Fruit fly (Drosophila melanogaster) whole organism, embryonic: ENCODE results near the gene CG12608.

ENCODE experiments used
- Asciz ChIP-seq: fragments of 200-800 bp; sonication (Bioruptor generic); optimal IDR thresholded peaks from 2 replicates; lab custom pipeline; 2017; ENCODE audit warnings: missing biosample characterization, mild to moderate bottlenecking, missing genetic modification characterization, missing genetic modification reagents
- Bgb ChIP-seq: fragments of 200-800 bp; sonication (Bioruptor generic); IDR thresholded peaks from 2 replicates; pipeline ENCODE4 v1.3.6; 2022; ENCODE audit warnings: missing biosample characterization, missing genetic modification characterization; ENCODE audit not compliant: partially characterized antibody
- C15 ChIP-seq: fragments of 200-800 bp; sonication (Bioruptor generic); IDR thresholded peaks from 3 replicates; pipeline ENCODE4 v1.3.6; 2022; ENCODE audit warnings: missing biosample characterization, missing genetic modification characterization
- CG17328 ChIP-seq: fragments of 200-800 bp; sonication (Bioruptor generic); IDR thresholded peaks from 2 replicates; pipeline ENCODE4 v1.3.6; 2022; ENCODE audit warnings: missing biosample characterization, missing genetic modification characterization
- CG17361 ChIP-seq: fragments of 200-800 bp; sonication (Bioruptor generic); IDR thresholded peaks from 3 replicates; pipeline ENCODE4 v1.3.6; 2022; ENCODE audit warnings: missing biosample characterization, missing genetic modification characterization
- CG17612 ChIP-seq: fragments of 200-800 bp; sonication (Bioruptor generic); IDR thresholded peaks from 2 replicates; pipeline ENCODE4 v1.3.6; 2022; ENCODE audit warnings: missing biosample characterization, missing genetic modification characterization
- CG17829 ChIP-seq: fragments of 200-800 bp; optimal IDR thresholded peaks from 2 replicates; lab custom pipeline; 2019; ENCODE audit warnings: missing biosample characterization, mild to moderate bottlenecking, missing genetic modification characterization, moderate library complexity
- CG30020 ChIP-seq: fragments of 200-800 bp; optimal IDR thresholded peaks from 2 replicates; lab custom pipeline; 2019; ENCODE audit warnings: missing biosample characterization, mild to moderate bottlenecking, missing genetic modification characterization, moderate library complexity
- CG4282 ChIP-seq: fragments of 200-800 bp; sonication (Bioruptor generic); optimal IDR thresholded peaks from 2 replicates; lab custom pipeline; 2016; ENCODE audit warnings: missing biosample characterization, missing genetic modification characterization
- CG4707 ChIP-seq: fragments of 200-800 bp; sonication (Bioruptor generic); optimal IDR thresholded peaks from 2 replicates; lab custom pipeline; 2018; ENCODE audit warnings: missing biosample characterization, mild to moderate bottlenecking, missing genetic modification characterization, moderate library complexity
- CG4854 ChIP-seq: fragments of 200-800 bp; sonication (Bioruptor generic); optimal IDR thresholded peaks from 2 replicates; lab custom pipeline; 2016; ENCODE audit warnings: missing biosample characterization, missing genetic modification characterization, inconsistent platforms
- CG7786 ChIP-seq: fragments of 200-800 bp; sonication (Bioruptor generic); optimal IDR thresholded peaks from 2 replicates; lab custom pipeline; 2016; ENCODE audit warnings: missing biosample characterization, missing genetic modification characterization
- CG8388 ChIP-seq: fragments of 200-800 bp; sonication (Bioruptor generic); optimal IDR thresholded peaks from 2 replicates; lab custom pipeline; 2019; ENCODE audit warnings: missing biosample characterization, mild to moderate bottlenecking, missing genetic modification characterization, moderate library complexity
- CG8924 ChIP-seq: fragments of 200-800 bp; optimal IDR thresholded peaks from 3 replicates; lab custom pipeline; 2019; ENCODE audit warnings: missing biosample characterization, mild to moderate bottlenecking, missing genetic modification characterization, moderate library complexity
- CG9727 ChIP-seq: fragments of 200-800 bp; sonication (Bioruptor generic); optimal IDR thresholded peaks from 3 replicates; lab custom pipeline; 2017; ENCODE audit warnings: missing biosample characterization, mild to moderate bottlenecking, missing genetic modification characterization
- D19B ChIP-seq: fragments of 200-800 bp; sonication (Bioruptor generic); optimal IDR thresholded peaks from 2 replicates; lab custom pipeline; 2017; ENCODE audit warnings: missing biosample characterization, mild to moderate bottlenecking, missing genetic modification characterization
- Dll ChIP-seq: fragments of 200-800 bp; sonication (Bioruptor generic); IDR thresholded peaks from 4 replicates; pipeline ENCODE4 v1.3.6; 2022; ENCODE audit warnings: missing biosample characterization, missing genetic modification characterization; ENCODE audit not compliant: partially characterized antibody
- Drgx ChIP-seq: fragments of 200-800 bp; sonication (Bioruptor generic); IDR thresholded peaks from 2 replicates; pipeline ENCODE4 v1.3.6; 2022; ENCODE audit warnings: missing biosample characterization, missing genetic modification characterization
- ERR ChIP-seq: fragments of 200-800 bp; sonication (Bioruptor generic); optimal IDR thresholded peaks from 2 replicates; lab custom pipeline; 2016; ENCODE audit warnings: missing biosample characterization, missing genetic modification characterization
- Fer2 ChIP-seq: fragments of 200-800 bp; sonication (Bioruptor generic); optimal IDR thresholded peaks from 2 replicates; lab custom pipeline; 2018; ENCODE audit warnings: missing biosample characterization, mild to moderate bottlenecking, missing genetic modification characterization, moderate library complexity
- Gsc ChIP-seq: fragments of 200-800 bp; sonication (Bioruptor generic); IDR thresholded peaks from 2 replicates; pipeline ENCODE4 v1.3.6; 2022; ENCODE audit warnings: missing biosample characterization, missing genetic modification characterization
- Max ChIP-seq: fragments of 200-800 bp; sonication (Bioruptor generic); optimal IDR thresholded peaks from 2 replicates; lab custom pipeline; 2016; ENCODE audit warnings: missing biosample characterization, mild to moderate bottlenecking, missing genetic modification characterization
- PHDP ChIP-seq: fragments of 200-800 bp; sonication (Bioruptor generic); optimal IDR thresholded peaks from 3 replicates; lab custom pipeline; 2018; ENCODE audit warnings: missing biosample characterization, mild to moderate bottlenecking, missing genetic modification characterization, moderate library complexity
- Sry-δ ChIP-seq: fragments of 200-800 bp; sonication (Bioruptor generic); optimal IDR thresholded peaks from 2 replicates; lab custom pipeline; 2016; ENCODE audit warnings: missing biosample characterization, missing genetic modification characterization
- Usf ChIP-seq: fragments of 200-800 bp; sonication (Bioruptor generic); optimal IDR thresholded peaks from 2 replicates; lab custom pipeline; 2017; ENCODE audit warnings: missing genotype, missing biosample characterization, missing genetic modification characterization
- ase ChIP-seq: fragments of 200-800 bp; sonication (Bioruptor generic); IDR thresholded peaks from 3 replicates; pipeline ENCODE4 v1.3.6; 2022; ENCODE audit warnings: missing biosample characterization, missing genetic modification characterization
- bbx ChIP-seq: fragments of 200-800 bp; sonication (Bioruptor generic); IDR thresholded peaks from 2 replicates; pipeline ENCODE4 v1.3.6; 2022; ENCODE audit warnings: missing biosample characterization, missing genetic modification characterization; ENCODE audit not compliant: partially characterized antibody
- btn ChIP-seq: fragments of 200-800 bp; sonication (Bioruptor generic); optimal IDR thresholded peaks from 2 replicates; lab custom pipeline; 2016; ENCODE audit warnings: missing biosample characterization, missing genetic modification characterization
- chm ChIP-seq: fragments of 200-800 bp; sonication (Bioruptor generic); IDR thresholded peaks from 2 replicates; pipeline ENCODE4 v1.3.6; 2022; ENCODE audit warnings: missing biosample characterization, missing genetic modification characterization
- chn ChIP-seq: fragments of 200-800 bp; sonication (Bioruptor generic); optimal IDR thresholded peaks from 2 replicates; lab custom pipeline; 2016; ENCODE audit warnings: missing biosample characterization, missing genetic modification characterization
- en ChIP-seq: fragments of 200-800 bp; sonication (Bioruptor generic); optimal IDR thresholded peaks from 2 replicates; lab custom pipeline; 2016; ENCODE audit warnings: missing biosample characterization, missing genetic modification characterization
- grn ChIP-seq: fragments of 200-800 bp; sonication (Bioruptor generic); optimal IDR thresholded peaks from 3 replicates; lab custom pipeline; 2017; ENCODE audit warnings: missing biosample characterization, missing genetic modification characterization
- ham ChIP-seq: fragments of 200-800 bp; sonication (Bioruptor generic); IDR thresholded peaks from 2 replicates; pipeline ENCODE4 v1.3.6; 2022; ENCODE audit warnings: missing biosample characterization, missing genetic modification characterization
- kah ChIP-seq: fragments of 200-800 bp; sonication (Bioruptor generic); optimal IDR thresholded peaks from 2 replicates; lab custom pipeline; 2018; ENCODE audit warnings: missing biosample characterization, mild to moderate bottlenecking, missing genetic modification characterization
- knrl ChIP-seq: fragments of 200-800 bp; sonication (Bioruptor generic); IDR thresholded peaks from 3 replicates; pipeline ENCODE4 v1.3.6; 2022; ENCODE audit warnings: missing biosample characterization, missing genetic modification characterization; ENCODE audit not compliant: partially characterized antibody
- lmd ChIP-seq: fragments of 200-800 bp; sonication (Bioruptor generic); IDR thresholded peaks from 2 replicates; pipeline ENCODE4 v1.3.6; 2022; ENCODE audit warnings: missing biosample characterization, missing genetic modification characterization
- lov ChIP-seq, 2 experiments: fragments of 200-800 bp in 1 of 2; fragments of >200 bp in 1 of 2; sonication (Bioruptor generic) in 1 of 2; IDR thresholded peaks in 1 of 2; optimal IDR thresholded peaks in 1 of 2; 2 replicates in 1 of 2; 3 replicates in 1 of 2; pipeline versions ENCODE4 v1.3.6 to Lab custom; 2017 to 2022; ENCODE audit warnings: missing biosample characterization in 1 of 2, missing genetic modification characterization in 1 of 2
- pan ChIP-seq, 4 experiments: fragments of >200 bp in 3 of 4; fragments of 200-800 bp in 1 of 4; sonication (Bioruptor generic) in 1 of 4; optimal IDR thresholded peaks in 3 of 4; IDR thresholded peaks in 1 of 4; 2 replicates each; pipeline versions ENCODE4 v1.3.6 to Lab custom; 2017 to 2022; ENCODE audit warnings: missing biosample characterization in 2 of 4, missing genetic modification characterization in 2 of 4, mixed read lengths in 1 of 4
- phol ChIP-seq: fragments of 200-800 bp; sonication (Bioruptor generic); optimal IDR thresholded peaks from 3 replicates; lab custom pipeline; 2018; ENCODE audit warnings: missing biosample characterization, mild to moderate bottlenecking, missing genetic modification characterization, moderate library complexity
- psq ChIP-seq: fragments of 200-800 bp; sonication (Bioruptor generic); optimal IDR thresholded peaks from 2 replicates; lab custom pipeline; 2017; ENCODE audit warnings: missing biosample characterization, missing genetic modification characterization
- ranshi ChIP-seq: fragments of 200-800 bp; sonication (Bioruptor generic); IDR thresholded peaks from 2 replicates; pipeline ENCODE4 v1.3.6; 2022; ENCODE audit warnings: missing biosample characterization, missing genetic modification characterization
- rib ChIP-seq: fragments of 200-800 bp; sonication (Bioruptor generic); IDR thresholded peaks from 2 replicates; pipeline ENCODE4 v1.3.6; 2022; ENCODE audit warnings: missing biosample characterization, missing genetic modification characterization
- seq ChIP-seq: fragments of 200-800 bp; sonication (Bioruptor generic); IDR thresholded peaks from 2 replicates; pipeline ENCODE4 v1.3.6; 2022; ENCODE audit warnings: missing biosample characterization, missing genetic modification characterization
- stc ChIP-seq: fragments of 200-800 bp; sonication (Bioruptor generic); IDR thresholded peaks from 2 replicates; pipeline ENCODE4 v1.3.6; 2022; ENCODE audit warnings: missing biosample characterization, missing genetic modification characterization
- stwl ChIP-seq: fragments of 200-800 bp; sonication (Bioruptor generic); optimal IDR thresholded peaks from 3 replicates; lab custom pipeline; 2018; ENCODE audit warnings: missing biosample characterization, mild to moderate bottlenecking, missing genetic modification characterization, moderate library complexity
- tgo ChIP-seq: fragments of 200-800 bp; sonication (Bioruptor generic); IDR thresholded peaks from 3 replicates; pipeline ENCODE4 v1.3.6; 2022; ENCODE audit warnings: missing biosample characterization, missing genetic modification characterization

The CG12608 gene

DNA sequence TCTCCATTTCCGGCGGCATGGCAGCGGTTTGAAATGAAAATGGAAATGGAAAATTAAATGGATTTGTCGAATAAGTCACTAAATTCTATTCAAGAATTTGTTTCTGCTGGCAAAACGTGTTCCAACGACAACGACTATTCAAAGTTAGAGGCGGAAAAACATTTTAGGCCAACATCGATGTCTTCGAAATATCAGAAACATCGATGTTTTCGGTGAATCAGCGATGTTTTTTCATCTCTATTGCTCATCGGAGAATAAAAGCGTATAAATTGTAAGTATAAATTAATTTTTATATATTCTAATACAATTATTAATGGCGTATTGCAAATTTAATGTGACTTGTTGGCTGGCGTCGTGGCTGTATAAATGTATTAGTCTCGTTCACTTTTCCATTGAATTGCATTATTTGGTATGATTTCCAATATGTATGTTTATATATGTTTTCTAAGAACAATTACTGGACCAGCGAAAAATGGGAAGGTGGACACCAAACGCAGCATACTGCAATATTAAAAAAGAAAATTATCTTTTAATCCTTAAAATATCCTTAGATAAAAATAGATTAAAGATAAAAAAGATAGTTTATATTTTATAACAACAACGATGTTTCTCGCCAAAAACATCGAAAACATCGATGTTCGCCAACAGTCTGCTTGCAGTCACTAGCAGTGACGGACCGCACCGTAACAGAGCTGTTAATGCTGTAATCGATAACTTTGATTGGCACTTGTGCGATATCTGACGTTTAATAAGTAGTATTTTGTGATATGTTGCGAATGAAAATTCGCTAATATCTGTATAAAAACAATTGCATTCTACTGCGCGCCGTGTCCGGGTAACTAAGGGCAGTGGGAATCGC is at the start of gene CG12608, which contains the start of gene Prp5 (continued):
- peak; percentile 55; the same call in 2 of the 3 replicates for TF ChIP-seq CG17361 (GFP tag; lab: Robert Waterston, UW)
- no peak for TF ChIP-seq ase (GFP tag; lab: Robert Waterston, UW)
- TF ChIP-seq Asciz (GFP tag; lab: Kevin White, UChicago), result no peak
- TF ChIP-seq CG9727 (GFP tag; lab: Kevin White, UChicago), result no peak
- peak; percentile 69; the same call in 3 of the 4 replicates for TF ChIP-seq Dll (GFP tag; lab: Robert Waterston, UW)
- no peak for TF ChIP-seq lmd (GFP tag; lab: Robert Waterston, UW)
- no peak for TF ChIP-seq lov (optimal IDR thresholded peaks at IDR 0.05; lab: Kevin White, UChicago)
- no peak for TF ChIP-seq lov (GFP tag; IDR thresholded peaks at IDR 0.05; lab: Robert Waterston, UW)
- TF ChIP-seq CG4282, result no peak
- TF ChIP-seq pan (optimal IDR thresholded peaks at IDR 0.05; lab: Kevin White, UChicago), result no peak
- no peak for TF ChIP-seq pan (GFP tag; optimal IDR thresholded peaks at IDR 0.05 in 1 of 2, IDR thresholded peaks at IDR 0.05 in 1 of 2)
- TF ChIP-seq CG17612, result no peak
- no peak for TF ChIP-seq C15 (GFP tag; lab: Robert Waterston, UW)
- peak; percentile 57; the same call in 2 of the 3 replicates for TF ChIP-seq knrl (GFP tag; lab: Robert Waterston, UW)
- no peak for TF ChIP-seq CG7786 (GFP tag; lab: Kevin White, UChicago)
- TF ChIP-seq seq (GFP tag; lab: Robert Waterston, UW), result no peak
- TF ChIP-seq chn, result no peak
- TF ChIP-seq tgo (GFP tag; lab: Robert Waterston, UW), result no peak
- no peak for TF ChIP-seq en
- TF ChIP-seq CG4854 (GFP tag; lab: Kevin White, UChicago), result no peak
- TF ChIP-seq Sry-δ (GFP tag; lab: Kevin White, UChicago), result peak; percentile 76
- TF ChIP-seq grn, result no peak
- no peak for TF ChIP-seq ham (GFP tag; lab: Robert Waterston, UW)
- TF ChIP-seq Drgx (GFP tag; lab: Robert Waterston, UW), result no peak
- no peak for TF ChIP-seq kah (GFP tag; lab: Kevin White, UChicago)
- no peak for TF ChIP-seq psq (GFP tag; lab: Kevin White, UChicago)
- TF ChIP-seq D19B (GFP tag; lab: Kevin White, UChicago), result no peak
- TF ChIP-seq CG8388 (GFP tag; lab: Kevin White, UChicago), result no peak
- TF ChIP-seq Gsc (GFP tag; lab: Robert Waterston, UW), result no peak
- no peak for TF ChIP-seq CG4707 (GFP tag; lab: Kevin White, UChicago)
- no peak for TF ChIP-seq CG17829 (tag; lab: Kevin White, UChicago)
- TF ChIP-seq Bgb (GFP tag; lab: Robert Waterston, UW), result peak; percentile 70
- TF ChIP-seq rib (GFP tag; lab: Robert Waterston, UW), result no peak
- no peak for TF ChIP-seq PHDP
- no peak for TF ChIP-seq CG8924 (tag; lab: Kevin White, UChicago)
- peak; percentile 10 for TF ChIP-seq stwl (tag; lab: Kevin White, UChicago)
- no peak for TF ChIP-seq Max
- no peak for TF ChIP-seq CG17328 (GFP tag; lab: Robert Waterston, UW)
- TF ChIP-seq ranshi, result no peak
- TF ChIP-seq CG30020 (tag; lab: Kevin White, UChicago), result peak; percentile 20
- TF ChIP-seq ERR (GFP tag; lab: Kevin White, UChicago), result no peak
- TF ChIP-seq Usf, result no peak
- TF ChIP-seq btn (GFP tag; lab: Kevin White, UChicago), result no peak
- no peak for TF ChIP-seq chm (GFP tag; lab: Robert Waterston, UW)
- peak; percentile 73 for TF ChIP-seq bbx (GFP tag; lab: Robert Waterston, UW)
- TF ChIP-seq Fer2 (tag; lab: Kevin White, UChicago), result no peak
- no peak for TF ChIP-seq stc
- no peak for TF ChIP-seq phol
